Worm (Caenorhabditis elegans): ENCODE results near the gene C18A11.1.

Gene C18A11.1

ce11 chrX:8069293-8069692 lies at the start of gene C18A11.1 (continued):
- TF ChIP-seq arid-1 (GFP tag; conservative IDR thresholded peaks at IDR 0.05) (no peak), attf-4 (tag; optimal IDR thresholded peaks at IDR 0.05) (no peak), dmd-9 (GFP tag; IDR thresholded peaks at IDR 0.05) (no peak), mdl-1 (tag; optimal IDR thresholded peaks at IDR 0.05) (peak in 1 of 2 experiments; percentile 13), egl-43 (GFP tag; IDR thresholded peaks at IDR 0.05) (no peak), daf-8 (GFP tag; IDR thresholded peaks at IDR 0.05) (no peak), ZK546.5 (tag; optimal IDR thresholded peaks at IDR 0.05) (no peak), lin-39 (tag; optimal IDR thresholded peaks at IDR 0.05) (no peak), vab-7 (GFP tag; IDR thresholded peaks at IDR 0.05) (no peak), set-16 (GFP tag; IDR thresholded peaks at IDR 0.05) (no peak), F37D6.2 (tag; optimal IDR thresholded peaks at IDR 0.05) (no peak), aly-2 (tag; optimal IDR thresholded peaks at IDR 0.05) (no peak), mdt-29 (GFP tag; IDR thresholded peaks at IDR 0.05) (no peak), ceh-32 (tag; optimal IDR thresholded peaks at IDR 0.05; ENCODE audit: poor library complexity) (no peak), ceh-62 (tag; optimal IDR thresholded peaks at IDR 0.05) (no peak), Y5F2A.4 (GFP tag; optimal IDR thresholded peaks at IDR 0.05) (no peak), T20F7.1 (GFP tag; optimal IDR thresholded peaks at IDR 0.05) (peak; percentile 38), Y75B8A.6 (GFP tag; IDR thresholded peaks at IDR 0.05) (no peak), tra-1 (GFP tag; IDR thresholded peaks at IDR 0.05) (no peak), tag-97 (GFP tag; IDR thresholded peaks at IDR 0.05) (no peak), snpc-4 (tag; optimal IDR thresholded peaks at IDR 0.05) (no peak), daf-19 (GFP tag; conservative IDR thresholded peaks at IDR 0.05) (no peak), mxl-3 (GFP tag; optimal IDR thresholded peaks at IDR 0.05) (no peak), dmd-8 (GFP tag; IDR thresholded peaks at IDR 0.05) (no peak), sdz-12 (GFP tag; optimal IDR thresholded peaks at IDR 0.05) (no peak), hmg-1.1 (GFP tag; IDR thresholded peaks at IDR 0.05) (no peak), dmd-6 (GFP tag; IDR thresholded peaks at IDR 0.05) (peak; percentile 72), Y105C5A.15 (GFP tag; IDR thresholded peaks at IDR 0.05) (no peak), hlh-11 (tag; optimal IDR thresholded peaks at IDR 0.05) (peak; percentile 80), madf-9 (GFP tag; conservative IDR thresholded peaks at IDR 0.05) (no peak), zfp-3 (GFP tag; conservative IDR thresholded peaks at IDR 0.05) (no peak), lin-29 (GFP tag; IDR thresholded peaks at IDR 0.05) (no peak), jun-1 (tag; optimal IDR thresholded peaks at IDR 0.05) (no peak), nhr-6 (tag; optimal IDR thresholded peaks at IDR 0.05) (no peak), spr-1 (tag; optimal IDR thresholded peaks at IDR 0.05) (no peak), lin-38 (GFP tag; IDR thresholded peaks at IDR 0.05) (no peak), lin-15B (tag; optimal IDR thresholded peaks at IDR 0.05) (no peak), duxl-1 (tag; optimal IDR thresholded peaks at IDR 0.05; ENCODE audit: poor library complexity) (no peak), R02D3.7 (tag; optimal IDR thresholded peaks at IDR 0.05) (no peak), gei-8 (GFP tag; optimal IDR thresholded peaks at IDR 0.05) (no peak), skn-1 (tag; optimal IDR thresholded peaks at IDR 0.05) (no peak), lsy-2 (tag; optimal IDR thresholded peaks at IDR 0.05) (no peak), rbr-2 (tag; optimal IDR thresholded peaks at IDR 0.05) (no peak), fkh-10 (GFP tag; optimal IDR thresholded peaks at IDR 0.05) (no peak), ceh-28 (tag; optimal IDR thresholded peaks at IDR 0.05) (peak; percentile 11), nhr-42 (GFP tag; IDR thresholded peaks at IDR 0.05) (no peak), fos-1 (tag; optimal IDR thresholded peaks at IDR 0.05) (no peak), D1046.2 (GFP tag; IDR thresholded peaks at IDR 0.05) (no peak), hif-1 (tag; optimal IDR thresholded peaks at IDR 0.05) (no peak), nhr-10 (tag; optimal IDR thresholded peaks at IDR 0.05) (no peak), mep-1 (tag; optimal IDR thresholded peaks at IDR 0.05) (peak; percentile 54), nhr-77 (tag; optimal IDR thresholded peaks at IDR 0.05) (peak; percentile 74), F26F4.8 (GFP tag; conservative IDR thresholded peaks at IDR 0.05) (no peak)
